Fruit fly (Drosophila melanogaster) whole organism, embryonic: ENCODE data around the gene CG15696.
A peak's percentile ranks its signal among the peaks of the same experiment; 100 is the strongest.

Experiments
- Bteb2 ChIP-seq: fragments of 200-800 bp; sonication (Bioruptor generic); optimal IDR thresholded peaks from 2 replicates; lab custom pipeline; 2016; ENCODE audit warnings: missing biosample characterization, missing genetic modification characterization
- CG11504 ChIP-seq: fragments of 200-800 bp; sonication (Bioruptor generic); optimal IDR thresholded peaks from 3 replicates; lab custom pipeline; 2019; ENCODE audit warnings: missing biosample characterization, mild to moderate bottlenecking, missing genetic modification characterization, moderate library complexity
- CG12219 ChIP-seq: fragments of 200-800 bp; sonication (Bioruptor generic); optimal IDR thresholded peaks from 3 replicates; lab custom pipeline; 2018; ENCODE audit warnings: missing biosample characterization, mild to moderate bottlenecking, missing genetic modification characterization
- CG1233 ChIP-seq: fragments of 200-800 bp; sonication (Bioruptor generic); optimal IDR thresholded peaks from 4 replicates; lab custom pipeline; 2018; ENCODE audit warnings: missing biosample characterization, mild to moderate bottlenecking, missing genetic modification characterization
- CG12391 ChIP-seq: fragments of 200-800 bp; sonication (Bioruptor generic); optimal IDR thresholded peaks from 3 replicates; lab custom pipeline; 2018; ENCODE audit warnings: missing biosample characterization, mild to moderate bottlenecking, missing genetic modification characterization, moderate library complexity
- CG12659 ChIP-seq: fragments of 200-800 bp; sonication (Bioruptor generic); optimal IDR thresholded peaks from 3 replicates; lab custom pipeline; 2017; ENCODE audit warnings: mild to moderate bottlenecking, missing biosample characterization, missing genetic modification reagents, missing genetic modification characterization
- CG13775 ChIP-seq: fragments of 200-800 bp; sonication (Bioruptor generic); optimal IDR thresholded peaks from 3 replicates; lab custom pipeline; 2017; ENCODE audit warnings: missing biosample characterization, mild to moderate bottlenecking, missing genetic modification characterization
- CG14441 ChIP-seq: fragments of 200-800 bp; sonication (Bioruptor generic); IDR thresholded peaks from 2 replicates; pipeline ENCODE4 v1.3.6; 2022; ENCODE audit warnings: missing biosample characterization, missing genetic modification characterization
- CG14860 ChIP-seq: fragments of 200-800 bp; sonication (Bioruptor generic); IDR thresholded peaks from 3 replicates; pipeline ENCODE4 v1.3.6; 2022; ENCODE audit warnings: missing biosample characterization, missing genetic modification characterization; ENCODE audit not compliant: partially characterized antibody
- CG15269 ChIP-seq: fragments of 200-800 bp; sonication (Bioruptor generic); optimal IDR thresholded peaks from 2 replicates; lab custom pipeline; 2018; ENCODE audit warnings: missing biosample characterization, mild to moderate bottlenecking, missing genetic modification characterization, moderate library complexity
- CG15601 ChIP-seq: fragments of 200-800 bp; sonication (Bioruptor generic); optimal IDR thresholded peaks from 3 replicates; lab custom pipeline; 2019; ENCODE audit warnings: missing biosample characterization, mild to moderate bottlenecking, missing genetic modification characterization, moderate library complexity
- CG18262 ChIP-seq: fragments of 200-800 bp; optimal IDR thresholded peaks from 3 replicates; lab custom pipeline; 2019; ENCODE audit warnings: missing biosample characterization, mild to moderate bottlenecking, missing genetic modification characterization, moderate library complexity
- CG2678 ChIP-seq: fragments of 200-800 bp; sonication (Bioruptor generic); optimal IDR thresholded peaks from 3 replicates; lab custom pipeline; 2019; ENCODE audit warnings: missing biosample characterization, mild to moderate bottlenecking, missing genetic modification characterization, moderate library complexity
- CG30403 ChIP-seq: fragments of 200-800 bp; sonication (Bioruptor generic); optimal IDR thresholded peaks from 3 replicates; lab custom pipeline; 2016; ENCODE audit warnings: missing biosample characterization, missing genetic modification characterization
- CG31441 ChIP-seq: fragments of 200-800 bp; sonication (Bioruptor generic); IDR thresholded peaks from 2 replicates; pipeline ENCODE4 v1.3.6; 2022; ENCODE audit warnings: missing biosample characterization, missing genetic modification characterization
- CG3281 ChIP-seq: fragments of 200-800 bp; sonication (Bioruptor generic); optimal IDR thresholded peaks from 3 replicates; lab custom pipeline; 2017; ENCODE audit warnings: missing biosample characterization, mild to moderate bottlenecking, missing genetic modification characterization
- CG4730 ChIP-seq: fragments of 200-800 bp; sonication (Bioruptor generic); IDR thresholded peaks from 2 replicates; pipeline ENCODE4 v1.3.6; 2022; ENCODE audit warnings: missing biosample characterization, missing genetic modification characterization
- CG4820 ChIP-seq: fragments of 200-800 bp; sonication (Bioruptor generic); optimal IDR thresholded peaks from 3 replicates; lab custom pipeline; 2016; ENCODE audit warnings: missing biosample characterization, missing genetic modification characterization
- CG7839 ChIP-seq: fragments of 200-800 bp; sonication (Bioruptor generic); optimal IDR thresholded peaks from 3 replicates; lab custom pipeline; 2018; ENCODE audit warnings: missing biosample characterization, mild to moderate bottlenecking, missing genetic modification characterization, moderate library complexity
- CG9817 ChIP-seq: fragments of 200-800 bp; sonication (Bioruptor generic); optimal IDR thresholded peaks from 2 replicates; lab custom pipeline; 2018; ENCODE audit warnings: missing biosample characterization, mild to moderate bottlenecking, missing genetic modification characterization, moderate library complexity
- CoRest ChIP-seq: fragments of 200-800 bp; sonication (Bioruptor generic); optimal IDR thresholded peaks from 3 replicates; lab custom pipeline; 2018; ENCODE audit warnings: missing biosample characterization, mild to moderate bottlenecking, missing genetic modification characterization, moderate library complexity
- Fer1 ChIP-seq: fragments of 200-800 bp; sonication (Bioruptor generic); optimal IDR thresholded peaks from 2 replicates; lab custom pipeline; 2017; ENCODE audit warnings: missing biosample characterization, mild to moderate bottlenecking, missing genetic modification characterization
- GATAe ChIP-seq: fragments of 200-800 bp; sonication (Bioruptor generic); conservative IDR thresholded peaks from 2 replicates; pipeline ENCODE4 v1.3.6; 2022; ENCODE audit warnings: missing biosample characterization, missing genetic modification characterization
- HHEX ChIP-seq: fragments of 200-800 bp; sonication (Bioruptor generic); optimal IDR thresholded peaks from 3 replicates; lab custom pipeline; 2017; ENCODE audit warnings: missing biosample characterization, mild to moderate bottlenecking, missing genetic modification characterization, missing genetic modification reagents
- HLHmδ ChIP-seq: fragments of 200-800 bp; sonication (Bioruptor generic); optimal IDR thresholded peaks from 2 replicates; lab custom pipeline; 2018; ENCODE audit warnings: missing biosample characterization, mild to moderate bottlenecking, missing genetic modification characterization, moderate library complexity
- Hr51 ChIP-seq, 2 experiments: fragments of 200-800 bp; sonication (Bioruptor generic); optimal IDR thresholded peaks; 2 replicates in 1 of 2; 3 replicates in 1 of 2; lab custom pipeline; 2016 to 2018; ENCODE audit warnings: missing biosample characterization in 2 of 2, missing genetic modification characterization in 2 of 2, mild to moderate bottlenecking in 1 of 2, moderate library complexity in 1 of 2
- Mad ChIP-seq: fragments of 200-800 bp; sonication (Bioruptor generic); optimal IDR thresholded peaks from 2 replicates; lab custom pipeline; 2016; ENCODE audit warnings: missing biosample characterization, missing genetic modification characterization
- Med ChIP-seq: fragments of 200-800 bp; sonication (Bioruptor generic); peaks from one replicate; lab custom pipeline; 2016; ENCODE audit warnings: missing biosample characterization, missing genetic modification characterization, mild to moderate bottlenecking, inconsistent platforms, moderate library complexity
- Meics ChIP-seq: fragments of 200-800 bp; sonication (Bioruptor generic); optimal IDR thresholded peaks from 2 replicates; lab custom pipeline; 2017; ENCODE audit warnings: missing biosample characterization, mild to moderate bottlenecking, missing genetic modification characterization
- Neu2 ChIP-seq: fragments of 200-800 bp; sonication (Bioruptor generic); optimal IDR thresholded peaks from 3 replicates; lab custom pipeline; 2016; ENCODE audit warnings: missing biosample characterization, missing genetic modification characterization, borderline replicate concordance
- NfI ChIP-seq: fragments of 200-800 bp; sonication (Bioruptor generic); optimal IDR thresholded peaks from 3 replicates; lab custom pipeline; 2018; ENCODE audit warnings: missing biosample characterization, mild to moderate bottlenecking, missing genetic modification characterization, moderate library complexity
- Oli ChIP-seq: fragments of 200-800 bp; sonication (Bioruptor generic); optimal IDR thresholded peaks from 2 replicates; lab custom pipeline; 2018; ENCODE audit warnings: missing biosample characterization, mild to moderate bottlenecking, missing genetic modification characterization, moderate library complexity
- Rfx ChIP-seq: fragments of 200-800 bp; sonication (Bioruptor generic); IDR thresholded peaks from 2 replicates; pipeline ENCODE4 v1.3.6; 2022; ENCODE audit warnings: missing biosample characterization, missing genetic modification characterization
- Side ChIP-seq: fragments of 200-800 bp; sonication (Bioruptor generic); optimal IDR thresholded peaks from 2 replicates; lab custom pipeline; 2016; ENCODE audit warnings: missing biosample characterization, missing genetic modification characterization
- bcd ChIP-seq: fragments of 200-800 bp; sonication (Bioruptor generic); optimal IDR thresholded peaks from 2 replicates; lab custom pipeline; 2017; ENCODE audit warnings: missing biosample characterization, mild to moderate bottlenecking, missing genetic modification characterization
- cg ChIP-seq: fragments of 200-800 bp; sonication (Bioruptor generic); optimal IDR thresholded peaks from 3 replicates; lab custom pipeline; 2019; ENCODE audit warnings: missing biosample characterization, mild to moderate bottlenecking, missing genetic modification characterization, moderate library complexity
- chm ChIP-seq: fragments of 200-800 bp; sonication (Bioruptor generic); IDR thresholded peaks from 2 replicates; pipeline ENCODE4 v1.3.6; 2022; ENCODE audit warnings: missing biosample characterization, missing genetic modification characterization
- cwo ChIP-seq: fragments of 200-800 bp; sonication (Bioruptor generic); optimal IDR thresholded peaks from 3 replicates; lab custom pipeline; 2017; ENCODE audit warnings: missing biosample characterization, missing genetic modification characterization, mild to moderate bottlenecking, moderate library complexity, missing genetic modification reagents
- dmrt99B ChIP-seq: fragments of 200-800 bp; sonication (Bioruptor generic); optimal IDR thresholded peaks from 2 replicates; lab custom pipeline; 2018; ENCODE audit warnings: missing biosample characterization, mild to moderate bottlenecking, missing genetic modification characterization, moderate library complexity
- eve ChIP-seq, 2 experiments: fragments of >200 bp; optimal IDR thresholded peaks; 2 replicates each; lab custom pipeline; 2017; ENCODE audit warnings: missing biosample characterization in 2 of 2, missing genetic modification characterization in 2 of 2
- grau ChIP-seq: fragments of 200-800 bp; optimal IDR thresholded peaks from 3 replicates; lab custom pipeline; 2019; ENCODE audit warnings: missing biosample characterization, mild to moderate bottlenecking, missing genetic modification characterization, moderate library complexity
- kni ChIP-seq: fragments of 200-800 bp; sonication (Bioruptor generic); optimal IDR thresholded peaks from 3 replicates; lab custom pipeline; 2017; ENCODE audit warnings: mild to moderate bottlenecking, missing biosample characterization, missing genetic modification reagents, missing genetic modification characterization
- odd ChIP-seq: fragments of 200-800 bp; sonication (Bioruptor generic); optimal IDR thresholded peaks from 2 replicates; lab custom pipeline; 2017; ENCODE audit warnings: missing biosample characterization, mild to moderate bottlenecking, missing genetic modification characterization
- psq ChIP-seq: fragments of 200-800 bp; sonication (Bioruptor generic); optimal IDR thresholded peaks from 2 replicates; lab custom pipeline; 2017; ENCODE audit warnings: missing biosample characterization, missing genetic modification characterization
- pum ChIP-seq: fragments of 200-800 bp; sonication (Bioruptor generic); optimal IDR thresholded peaks from 2 replicates; lab custom pipeline; 2016; ENCODE audit warnings: missing biosample characterization, missing genetic modification characterization
- row ChIP-seq: fragments of 200-800 bp; sonication (Bioruptor generic); IDR thresholded peaks from 3 replicates; pipeline ENCODE4 v1.3.6; 2022; ENCODE audit warnings: missing biosample characterization, missing genetic modification characterization
- sens-2 ChIP-seq: fragments of 200-800 bp; sonication (Bioruptor generic); IDR thresholded peaks from 2 replicates; pipeline ENCODE4 v1.3.6; 2022; ENCODE audit warnings: missing biosample characterization, missing genetic modification characterization
- tio ChIP-seq: fragments of 200-800 bp; sonication (Bioruptor generic); optimal IDR thresholded peaks from 2 replicates; lab custom pipeline; 2017; ENCODE audit warnings: missing biosample characterization, missing genetic modification characterization, inconsistent platforms
- unpg ChIP-seq: fragments of 200-800 bp; sonication (Bioruptor generic); optimal IDR thresholded peaks from 3 replicates; lab custom pipeline; 2018; ENCODE audit warnings: missing biosample characterization, mild to moderate bottlenecking, missing genetic modification characterization, moderate library complexity

Gene CG15696

dm6 chr3R:20836257-20836856, 10.5 kb upstream of the CG15696 start (continued):
- TF ChIP-seq CG30403 (peak; percentile 9), CG12659 (peak; percentile 21), NfI (GFP tag; lab: Kevin White, UChicago) (peak; percentile 24), CG9817 (tag; lab: Kevin White, UChicago) (no peak), grau (tag; lab: Kevin White, UChicago) (peak; percentile 50), CG4730 (GFP tag; lab: Robert Waterston, UW) (0 out of 2 replicates have a peak, but pooled peaks have one; percentile 5), CG14860 (GFP tag; lab: Robert Waterston, UW) (no peak), CG11504 (peak; percentile 38), Mad (GFP tag; lab: Kevin White, UChicago) (no peak), Med (GFP tag; lab: Kevin White, UChicago) (peak; percentile 35), CG12219 (GFP tag; lab: Kevin White, UChicago) (no peak), HHEX (GFP tag; lab: Kevin White, UChicago) (peak; percentile 22), CoRest (tag; lab: Kevin White, UChicago) (peak; percentile 33), Rfx (0 out of 2 replicates have a peak, but pooled peaks have one; percentile 5), Fer1 (peak; percentile 1), odd (GFP tag; lab: Kevin White, UChicago) (peak; percentile 1), eve (GFP tag; optimal IDR thresholded peaks at IDR 0.05; lab: Kevin White, UChicago) (peak in 1 of 2 experiments; percentile 61), kni (GFP tag; lab: Kevin White, UChicago) (no peak), CG13775 (peak; percentile 11), chm (GFP tag; lab: Robert Waterston, UW) (no peak), CG18262 (peak; percentile 11), CG15269 (peak; percentile 60), Neu2 (GFP tag; lab: Kevin White, UChicago) (no peak), Side (GFP tag; lab: Kevin White, UChicago) (no peak), CG15601 (tag; lab: Kevin White, UChicago) (no peak), Bteb2 (GFP tag; lab: Kevin White, UChicago) (no peak), CG12391 (tag; lab: Kevin White, UChicago) (peak; percentile 19), dmrt99B (tag; lab: Kevin White, UChicago) (peak; percentile 21), CG3281 (GFP tag; lab: Kevin White, UChicago) (peak; percentile 3), psq (no peak), Hr51 (GFP tag; optimal IDR thresholded peaks at IDR 0.05; lab: Kevin White, UChicago) (peak in 1 of 2 experiments; percentile 51), bcd (GFP tag; lab: Kevin White, UChicago) (peak; percentile 5), CG1233 (GFP tag; lab: Kevin White, UChicago) (peak; percentile 1), CG2678 (peak; percentile 47), tio (GFP tag; lab: Kevin White, UChicago) (peak; percentile 9), Oli (tag; lab: Kevin White, UChicago) (peak; percentile 38), row (GFP tag; lab: Robert Waterston, UW) (peak; percentile 48), Meics (GFP tag; lab: Kevin White, UChicago) (peak; percentile 52), pum (no peak), cg (no peak), CG31441 (GFP tag; lab: Robert Waterston, UW) (0 out of 2 replicates have a peak, but pooled peaks have one; percentile 24), CG7839 (tag; lab: Kevin White, UChicago) (peak; percentile 30), GATAe (GFP tag; lab: Robert Waterston, UW) (no peak), CG14441 (GFP tag; lab: Robert Waterston, UW) (peak; percentile 11; the same call in 1 of the 2 replicates), HLHmδ (GFP tag; lab: Kevin White, UChicago) (no peak), sens-2 (GFP tag; lab: Robert Waterston, UW) (no peak), cwo (GFP tag; lab: Kevin White, UChicago) (peak; percentile 7), unpg (GFP tag; lab: Kevin White, UChicago) (no peak), CG4820 (no peak)
